Worm (Caenorhabditis elegans): ENCODE measurements around the gene C25F9.15.

ce11 chrV:19398396-19398795 is 19.5 kb upstream of the C25F9.15 start:
- TF ChIP-seq nhr-11 (tag; optimal IDR thresholded peaks at IDR 0.05) (no peak), pqm-1 (tag; optimal IDR thresholded peaks at IDR 0.05) (no peak), nhr-237 (tag; optimal IDR thresholded peaks at IDR 0.05) (no peak)
